Worm (Caenorhabditis elegans): Measurements from ENCODE around the gene eri-3.
"Not testable (repeated sequence)": the region's sequence is repeated elsewhere in the genome, so short reads cannot be mapped to it uniquely, and the experiment has no call there.

eri-3 gene

DNA sequence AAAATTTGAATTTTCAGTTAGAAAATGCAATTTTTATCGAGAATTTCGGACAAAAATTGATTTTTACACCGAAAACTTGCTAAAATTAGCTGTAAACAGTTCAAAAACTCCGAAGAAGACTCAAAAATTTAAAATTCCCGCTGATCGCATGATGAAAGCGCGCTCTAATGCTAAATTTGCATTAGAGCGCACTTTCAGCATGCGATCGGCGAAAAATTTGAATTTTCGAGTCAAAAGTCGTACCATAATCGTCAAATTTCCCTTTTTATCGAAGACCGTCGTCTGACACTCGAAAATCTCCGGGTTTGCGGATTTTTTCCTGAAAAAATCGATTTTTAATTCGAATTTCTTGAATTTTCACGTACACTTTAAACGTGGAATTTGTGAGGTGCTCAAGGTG is 10.0 kb downstream of the eri-3 start:
- TF ChIP-seq ttx-3 (tag; optimal IDR thresholded peaks at IDR 0.05) (no peak), pax-1 (tag; optimal IDR thresholded peaks at IDR 0.05) (no peak), sox-2 (GFP tag; IDR thresholded peaks at IDR 0.05) (no peak), pros-1 (tag; optimal IDR thresholded peaks at IDR 0.05) (no peak), pqm-1 (tag; optimal IDR thresholded peaks at IDR 0.05) (no peak), pha-4 (tag; optimal IDR thresholded peaks at IDR 0.05) (no peak), gmeb-2 (tag; optimal IDR thresholded peaks at IDR 0.05) (no peak), unc-55 (GFP tag; optimal IDR thresholded peaks at IDR 0.05) (no peak), Y22D7AL.16 (tag; optimal IDR thresholded peaks at IDR 0.05) (no peak), ceh-2 (tag; optimal IDR thresholded peaks at IDR 0.05) (no peak), pat-9 (tag; optimal IDR thresholded peaks at IDR 0.05) (no peak), pha-2 (tag; optimal IDR thresholded peaks at IDR 0.05) (no peak), ceh-34 (tag; optimal IDR thresholded peaks at IDR 0.05) (no peak), dve-1 (tag; optimal IDR thresholded peaks at IDR 0.05) (no peak), ref-2 (tag; optimal IDR thresholded peaks at IDR 0.05) (no peak)

DNA sequence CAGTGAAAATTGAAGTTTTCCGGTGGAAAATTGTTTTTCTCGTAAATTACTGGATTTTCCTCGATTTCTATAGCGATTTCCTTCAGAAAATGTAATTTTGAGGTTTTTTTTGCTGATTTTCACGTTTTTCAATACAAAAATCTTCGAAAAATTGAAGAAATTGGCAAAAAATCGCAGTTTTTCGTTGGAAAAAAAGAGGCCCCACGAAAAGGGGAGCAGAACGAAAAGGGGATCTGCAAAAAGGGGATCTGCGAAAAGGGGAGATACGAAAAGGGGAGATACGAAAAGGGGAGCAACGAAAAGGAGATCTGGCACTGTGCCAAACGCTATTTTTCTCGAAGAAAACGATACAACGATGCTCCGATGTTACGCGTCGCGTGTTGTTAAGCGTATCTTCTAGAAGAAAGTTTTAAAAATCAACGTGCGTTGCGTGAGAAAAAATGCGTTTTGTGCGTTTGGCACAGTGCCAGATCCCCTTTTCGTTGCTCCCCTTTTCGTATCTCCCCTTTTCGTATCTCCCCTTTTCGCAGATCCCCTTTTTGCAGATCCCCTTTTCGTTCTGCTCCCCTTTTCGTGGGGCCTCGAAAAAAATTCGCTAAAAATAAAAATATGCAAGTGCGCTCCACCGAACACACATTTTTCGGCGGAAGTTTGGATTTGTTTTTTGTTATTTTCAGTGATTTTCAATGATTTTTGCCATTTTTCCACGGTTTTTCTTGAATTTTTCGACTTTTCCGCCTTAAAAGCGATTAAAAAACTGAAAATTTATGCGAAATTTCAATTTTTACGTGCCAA is 11.2 kb downstream of the eri-3 start:
- TF ChIP-seq ceh-19 (GFP tag; optimal IDR thresholded peaks at IDR 0.05): peak; percentile 58
- TF ChIP-seq ceh-14 (tag; optimal IDR thresholded peaks at IDR 0.05): peak; percentile 84
- TF ChIP-seq unc-42 (tag; optimal IDR thresholded peaks at IDR 0.05): peak; percentile 23
- TF ChIP-seq tbx-7 (tag; optimal IDR thresholded peaks at IDR 0.05): peak; percentile 75
- peak; percentile 80 for TF ChIP-seq ceh-2 (tag; optimal IDR thresholded peaks at IDR 0.05)
- peak; percentile 14 for TF ChIP-seq hlh-6 (tag; optimal IDR thresholded peaks at IDR 0.05)
- TF ChIP-seq ceh-31 (tag; optimal IDR thresholded peaks at IDR 0.05): peak; percentile 97
- peak; percentile 66 for TF ChIP-seq F13H6.1 (tag; optimal IDR thresholded peaks at IDR 0.05)
- TF ChIP-seq mec-3 (tag; optimal IDR thresholded peaks at IDR 0.05; ENCODE audit: borderline replicate concordance): peak; percentile 72
- peak; percentile 48 for TF ChIP-seq elt-2 (tag; optimal IDR thresholded peaks at IDR 0.05)
- TF ChIP-seq ref-2 (tag; optimal IDR thresholded peaks at IDR 0.05): peak; percentile 93
- peak; percentile 80 for TF ChIP-seq rnt-1 (tag; optimal IDR thresholded peaks at IDR 0.05)
- peak; percentile 88 for TF ChIP-seq C08G9.2 (tag; optimal IDR thresholded peaks at IDR 0.05)
- peak; percentile 90 for TF ChIP-seq tbx-2 (tag; optimal IDR thresholded peaks at IDR 0.05)
- TF ChIP-seq unc-3 (GFP tag; conservative IDR thresholded peaks at IDR 0.05): 0 out of 2 replicates have a peak, but pooled peaks have one; percentile 26
- not testable (repeated sequence) for TF ChIP-seq unc-3 (tag; optimal IDR thresholded peaks at IDR 0.05)
- peak; percentile 47 for TF ChIP-seq zip-5 (tag; optimal IDR thresholded peaks at IDR 0.05)
- TF ChIP-seq lim-6 (tag; optimal IDR thresholded peaks at IDR 0.05): peak; percentile 87
- TF ChIP-seq pqm-1 (tag; optimal IDR thresholded peaks at IDR 0.05): peak; percentile 64
- TF ChIP-seq ceh-34 (tag; optimal IDR thresholded peaks at IDR 0.05): peak; percentile 84
- peak; percentile 78 for TF ChIP-seq hlh-8 (tag; optimal IDR thresholded peaks at IDR 0.05)
- peak; percentile 68 for TF ChIP-seq dmd-4 (tag; optimal IDR thresholded peaks at IDR 0.05; ENCODE audit: borderline replicate concordance)
- peak; percentile 33 for TF ChIP-seq ceh-18 (tag; optimal IDR thresholded peaks at IDR 0.05)
- peak; percentile 44 for TF ChIP-seq ahr-1 (tag; optimal IDR thresholded peaks at IDR 0.05)
- TF ChIP-seq ets-4 (tag; optimal IDR thresholded peaks at IDR 0.05): peak; percentile 80
- TF ChIP-seq fax-1 (tag; optimal IDR thresholded peaks at IDR 0.05): peak; percentile 83

DNA sequence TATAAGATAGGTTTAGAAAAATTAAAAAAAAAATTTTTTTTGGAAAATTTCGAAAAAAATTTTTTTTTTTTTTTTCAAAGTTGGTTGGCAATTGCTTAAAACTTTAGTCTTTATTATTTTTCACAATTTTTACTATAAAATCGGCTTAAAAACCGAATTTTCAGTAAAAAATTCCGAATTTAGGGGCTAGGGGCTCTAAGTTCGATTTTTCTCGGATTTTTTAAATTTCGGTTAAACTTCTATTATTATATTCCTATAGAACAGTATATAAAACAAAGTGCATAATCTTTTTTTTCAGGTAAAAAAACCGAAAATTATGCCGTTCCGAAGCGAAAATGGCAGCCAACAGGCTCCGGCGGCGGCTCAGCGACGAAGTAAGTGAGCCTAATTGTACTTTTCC is 13.2 kb downstream of the eri-3 start, which contains the start of gene pod-2:
Gene pod-2, plus strand, starts transcription at position 301 of the 400 bp plus-strand sequence.
- TF ChIP-seq dve-1 (tag; optimal IDR thresholded peaks at IDR 0.05): no peak
- no peak for TF ChIP-seq hlh-8 (tag; optimal IDR thresholded peaks at IDR 0.05)
- no peak for TF ChIP-seq che-1 (tag; optimal IDR thresholded peaks at IDR 0.05)
- TF ChIP-seq unc-3 (GFP tag; conservative IDR thresholded peaks at IDR 0.05): no peak
- TF ChIP-seq unc-3 (tag; optimal IDR thresholded peaks at IDR 0.05): no peak
- no peak for TF ChIP-seq odd-2 (tag; optimal IDR thresholded peaks at IDR 0.05)
- TF ChIP-seq ttx-3 (tag; optimal IDR thresholded peaks at IDR 0.05): no peak
- TF ChIP-seq ceh-9 (tag; optimal IDR thresholded peaks at IDR 0.05): no peak
- TF ChIP-seq fkh-6 (tag; optimal IDR thresholded peaks at IDR 0.05): no peak
- no peak for TF ChIP-seq C08G9.2 (tag; optimal IDR thresholded peaks at IDR 0.05)
- no peak for TF ChIP-seq C38D4.7 (GFP tag; optimal IDR thresholded peaks at IDR 0.05)
- no peak for TF ChIP-seq pha-4 (tag; optimal IDR thresholded peaks at IDR 0.05)
- TF ChIP-seq tbx-2 (tag; optimal IDR thresholded peaks at IDR 0.05): no peak
- TF ChIP-seq ceh-2 (tag; optimal IDR thresholded peaks at IDR 0.05): no peak
- TF ChIP-seq nhr-232 (tag; optimal IDR thresholded peaks at IDR 0.05): no peak
